Fruit fly (Drosophila melanogaster) whole organism, prepupa: ENCODE measurements around the gene Gr98b.

ENCODE experiments used
- Blimp-1 ChIP-seq: fragments of 200-800 bp; sonication (Bioruptor generic); optimal IDR thresholded peaks from 3 replicates; lab custom pipeline; 2017; ENCODE audit warnings: missing biosample characterization, missing genetic modification characterization, mild to moderate bottlenecking, moderate library complexity, missing genetic modification reagents
- CG11294 ChIP-seq: fragments of 200-800 bp; sonication (Bioruptor generic); IDR thresholded peaks from 2 replicates; pipeline ENCODE4 v1.3.6; 2022; ENCODE audit warnings: missing biosample characterization, missing genetic modification characterization
- CG11902 ChIP-seq: fragments of 200-800 bp; sonication (Bioruptor generic); optimal IDR thresholded peaks from 3 replicates; lab custom pipeline; 2016; ENCODE audit warnings: missing biosample characterization, missing genetic modification characterization
- CG15336 ChIP-seq: fragments of 200-800 bp; sonication (Bioruptor generic); IDR thresholded peaks from 2 replicates; pipeline ENCODE4 v1.3.6; 2022; ENCODE audit warnings: missing biosample characterization, missing genetic modification characterization
- CG32006 ChIP-seq: fragments of 200-800 bp; sonication (Bioruptor generic); optimal IDR thresholded peaks from 3 replicates; lab custom pipeline; 2017; ENCODE audit warnings: missing biosample characterization, mild to moderate bottlenecking, missing genetic modification characterization
- CG3919 ChIP-seq: fragments of 200-800 bp; sonication (Bioruptor generic); optimal IDR thresholded peaks from 3 replicates; lab custom pipeline; 2016; ENCODE audit warnings: missing biosample characterization, missing genetic modification characterization
- CG4318 ChIP-seq: fragments of 200-800 bp; sonication (Bioruptor generic); optimal IDR thresholded peaks from 3 replicates; lab custom pipeline; 2017; ENCODE audit warnings: missing biosample characterization, mild to moderate bottlenecking, missing genetic modification characterization
- CG6163 ChIP-seq: fragments of 200-800 bp; sonication (Bioruptor generic); IDR thresholded peaks from 3 replicates; pipeline ENCODE4 v1.3.6; 2022; ENCODE audit warnings: missing biosample characterization, missing genetic modification characterization
- CG6276 ChIP-seq: fragments of 200-800 bp; sonication (Bioruptor generic); optimal IDR thresholded peaks from 2 replicates; lab custom pipeline; 2017; ENCODE audit warnings: missing biosample characterization, mild to moderate bottlenecking, missing genetic modification characterization
- CG6792 ChIP-seq: fragments of 200-800 bp; sonication (Bioruptor generic); optimal IDR thresholded peaks from 3 replicates; lab custom pipeline; 2016; ENCODE audit warnings: missing biosample characterization, missing genetic modification characterization
- CG6808 ChIP-seq: fragments of 200-800 bp; sonication (Bioruptor generic); optimal IDR thresholded peaks from 3 replicates; lab custom pipeline; 2017; ENCODE audit warnings: missing biosample characterization, missing genetic modification characterization, mild to moderate bottlenecking, moderate library complexity, missing genetic modification reagents
- CG6854 ChIP-seq: fragments of 200-800 bp; sonication (Bioruptor generic); optimal IDR thresholded peaks from 2 replicates; lab custom pipeline; 2017; ENCODE audit warnings: missing biosample characterization, mild to moderate bottlenecking, missing genetic modification characterization
- CG7368 ChIP-seq: fragments of 200-800 bp; sonication (Bioruptor generic); optimal IDR thresholded peaks from 3 replicates; lab custom pipeline; 2016; ENCODE audit warnings: missing biosample characterization, missing genetic modification characterization
- CG8119 ChIP-seq: fragments of 200-800 bp; sonication (Bioruptor generic); IDR thresholded peaks from 3 replicates; pipeline ENCODE4 v1.3.6; 2022; ENCODE audit warnings: missing biosample characterization, missing genetic modification characterization
- CG8319 ChIP-seq: fragments of 200-800 bp; sonication (Bioruptor generic); optimal IDR thresholded peaks from 3 replicates; lab custom pipeline; 2016; ENCODE audit warnings: missing biosample characterization, missing genetic modification characterization
- CG9139 ChIP-seq: fragments of 200-800 bp; sonication (Bioruptor generic); optimal IDR thresholded peaks from 3 replicates; lab custom pipeline; 2017; ENCODE audit warnings: missing biosample characterization, mild to moderate bottlenecking, missing genetic modification characterization
- Eip78C ChIP-seq: fragments of 200-800 bp; sonication (Bioruptor generic); peaks from one replicate; lab custom pipeline; 2016; ENCODE audit warnings: missing biosample characterization, missing genetic modification characterization
- Eip93F ChIP-seq: fragments of 200-800 bp; sonication (Bioruptor generic); optimal IDR thresholded peaks from 2 replicates; lab custom pipeline; 2016; ENCODE audit warnings: missing biosample characterization, mild to moderate bottlenecking, missing genetic modification characterization
- Ets21C ChIP-seq: fragments of 200-800 bp; sonication (Bioruptor generic); optimal IDR thresholded peaks from 3 replicates; lab custom pipeline; 2016; ENCODE audit warnings: missing biosample characterization, missing genetic modification characterization
- Ets96B ChIP-seq: fragments of 200-800 bp; optimal IDR thresholded peaks from 2 replicates; lab custom pipeline; 2019; ENCODE audit warnings: missing biosample characterization, mild to moderate bottlenecking, missing genetic modification characterization, moderate library complexity
- Gug ChIP-seq: fragments of 200-800 bp; sonication (Bioruptor generic); IDR thresholded peaks from 2 replicates; pipeline ENCODE4 v1.3.6; 2022; ENCODE audit warnings: missing biosample characterization, missing genetic modification characterization
- Hr38 ChIP-seq: sonication (Bioruptor generic); optimal IDR thresholded peaks from 2 replicates; lab custom pipeline; 2016; ENCODE audit warnings: missing biosample characterization, missing genetic modification characterization
- Hr39 ChIP-seq: fragments of 200-800 bp; sonication (Bioruptor generic); optimal IDR thresholded peaks from 2 replicates; lab custom pipeline; 2016; ENCODE audit warnings: missing biosample characterization, missing genetic modification characterization
- Hr4 ChIP-seq: fragments of 200-800 bp; sonication (Bioruptor generic); optimal IDR thresholded peaks from 3 replicates; lab custom pipeline; 2016; ENCODE audit warnings: missing biosample characterization, missing genetic modification characterization
- Lpt ChIP-seq: fragments of 200-800 bp; sonication (Bioruptor generic); optimal IDR thresholded peaks from 3 replicates; lab custom pipeline; 2016; ENCODE audit warnings: missing biosample characterization, missing genetic modification characterization
- Met ChIP-seq: fragments of 200-800 bp; sonication (Bioruptor generic); optimal IDR thresholded peaks from 3 replicates; lab custom pipeline; 2016; ENCODE audit warnings: missing biosample characterization, missing genetic modification characterization
- OdsH ChIP-seq: fragments of 200-800 bp; sonication (Bioruptor generic); optimal IDR thresholded peaks from 3 replicates; lab custom pipeline; 2016; ENCODE audit warnings: missing biosample characterization, missing genetic modification characterization
- Smox ChIP-seq: fragments of 200-800 bp; sonication (Bioruptor generic); optimal IDR thresholded peaks from 3 replicates; lab custom pipeline; 2016; ENCODE audit warnings: missing biosample characterization, missing genetic modification characterization
- Sox102F ChIP-seq: fragments of 200-800 bp; sonication (Bioruptor generic); optimal IDR thresholded peaks from 2 replicates; lab custom pipeline; 2016; ENCODE audit warnings: missing biosample characterization, mild to moderate bottlenecking, missing genetic modification characterization
- Sox14 ChIP-seq: fragments of 200-800 bp; sonication (Bioruptor generic); optimal IDR thresholded peaks from 3 replicates; lab custom pipeline; 2016; ENCODE audit warnings: missing biosample characterization, missing genetic modification characterization
- achi ChIP-seq: fragments of 200-800 bp; sonication (Bioruptor generic); optimal IDR thresholded peaks from 3 replicates; lab custom pipeline; 2016; ENCODE audit warnings: missing biosample characterization, missing genetic modification characterization
- cyc ChIP-seq: fragments of 200-800 bp; sonication (Bioruptor generic); optimal IDR thresholded peaks from 3 replicates; lab custom pipeline; 2016; ENCODE audit warnings: missing biosample characterization, missing genetic modification characterization
- dac ChIP-seq: fragments of 200-800 bp; sonication (Bioruptor generic); optimal IDR thresholded peaks from 2 replicates; lab custom pipeline; 2017; ENCODE audit warnings: missing biosample characterization, mild to moderate bottlenecking, missing genetic modification characterization
- dsx ChIP-seq: fragments of 200-800 bp; optimal IDR thresholded peaks from 3 replicates; lab custom pipeline; 2019; ENCODE audit warnings: missing biosample characterization, mild to moderate bottlenecking, missing genetic modification characterization, moderate library complexity; ENCODE audit not compliant: poor library complexity, severe bottlenecking
- eg ChIP-seq: fragments of 200-800 bp; sonication (Bioruptor generic); IDR thresholded peaks from 3 replicates; pipeline ENCODE4 v1.3.6; 2022; ENCODE audit warnings: missing biosample characterization, missing genetic modification characterization
- esn ChIP-seq: fragments of 200-800 bp; sonication (Bioruptor generic); optimal IDR thresholded peaks from 2 replicates; lab custom pipeline; 2016; ENCODE audit warnings: missing biosample characterization, mild to moderate bottlenecking, missing genetic modification characterization, moderate library complexity
- fd85E ChIP-seq: fragments of 200-800 bp; sonication (Bioruptor generic); optimal IDR thresholded peaks from 3 replicates; lab custom pipeline; 2016; ENCODE audit warnings: missing biosample characterization, missing genetic modification characterization
- fkh ChIP-seq: fragments of 200-800 bp; sonication (Bioruptor generic); optimal IDR thresholded peaks from 3 replicates; lab custom pipeline; 2017; ENCODE audit warnings: missing biosample characterization, mild to moderate bottlenecking, missing genetic modification characterization, moderate library complexity
- net ChIP-seq: fragments of 200-800 bp; sonication (Bioruptor generic); optimal IDR thresholded peaks from 3 replicates; lab custom pipeline; 2016; ENCODE audit warnings: missing biosample characterization, missing genetic modification characterization
- pdm3 ChIP-seq: fragments of 200-800 bp; sonication (Bioruptor generic); optimal IDR thresholded peaks from 3 replicates; lab custom pipeline; 2016; ENCODE audit warnings: missing biosample characterization, missing genetic modification characterization
- spab ChIP-seq: fragments of 200-800 bp; sonication (Bioruptor generic); optimal IDR thresholded peaks from 2 replicates; lab custom pipeline; 2017; ENCODE audit warnings: missing biosample characterization, mild to moderate bottlenecking, missing genetic modification characterization, missing genetic modification reagents
- svp ChIP-seq: fragments of 200-800 bp; sonication (Bioruptor generic); peaks from one replicate; lab custom pipeline; 2016; ENCODE audit warnings: missing biosample characterization, missing genetic modification characterization
- topi ChIP-seq: fragments of 200-800 bp; sonication (Bioruptor generic); optimal IDR thresholded peaks from 3 replicates; lab custom pipeline; 2016; ENCODE audit warnings: missing biosample characterization, missing genetic modification characterization
- vri ChIP-seq: fragments of 200-800 bp; sonication (Bioruptor generic); optimal IDR thresholded peaks from 3 replicates; lab custom pipeline; 2016; ENCODE audit warnings: missing biosample characterization, mild to moderate bottlenecking, missing genetic modification characterization

The Gr98b gene

DNA sequence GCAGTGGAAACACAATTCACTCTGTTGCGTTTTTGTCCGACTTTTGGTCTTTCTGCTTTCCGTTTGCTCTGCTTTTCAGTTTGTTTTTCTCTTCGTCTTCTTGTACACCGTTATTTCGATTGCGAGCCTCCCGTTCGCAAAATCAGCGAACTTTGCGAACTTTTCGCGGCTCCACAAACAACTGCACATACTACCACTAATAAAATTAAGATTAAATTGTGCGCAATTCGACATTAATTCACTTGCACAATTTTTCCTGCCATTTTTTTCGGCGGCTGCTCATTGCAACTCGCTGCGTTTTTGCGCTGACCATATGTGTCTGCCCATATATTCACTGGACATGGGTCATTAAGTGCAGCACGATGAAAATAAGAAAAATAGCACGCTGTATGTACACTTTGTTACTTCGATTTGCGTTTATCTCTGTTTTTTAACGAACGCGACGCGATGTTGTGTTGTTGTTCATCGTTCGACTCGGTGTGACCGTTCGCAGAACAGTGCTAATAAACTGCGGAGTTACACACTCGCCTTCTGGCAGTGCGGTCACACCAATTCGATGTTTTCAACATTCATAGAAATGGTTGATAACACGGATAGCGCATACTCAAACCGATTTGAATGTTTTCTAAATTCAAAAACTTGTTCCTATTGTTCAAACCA lies 16.5 kb downstream of the Gr98b start, which contains the start of gene Klp98A:
TSS of gene Klp98A (minus strand) at position 486 of the 660 bp plus-strand sequence.
- TF ChIP-seq dac (GFP tag; lab: Kevin White, UChicago) (no peak), eg (GFP tag; lab: Robert Waterston, UW) (no peak), CG6792 (GFP tag; lab: Kevin White, UChicago) (no peak), CG11294 (GFP tag; lab: Robert Waterston, UW) (no peak), esn (GFP tag; lab: Kevin White, UChicago) (peak; percentile 38), OdsH (no peak), CG3919 (GFP tag; lab: Kevin White, UChicago) (no peak), Eip78C (peak; percentile 54), CG6276 (GFP tag; lab: Kevin White, UChicago) (no peak), Hr38 (GFP tag; lab: Kevin White, UChicago) (no peak), net (GFP tag; lab: Kevin White, UChicago) (no peak), CG32006 (GFP tag; lab: Kevin White, UChicago) (no peak), dsx (GFP tag; lab: Kevin White, UChicago) (peak; percentile 54), Met (no peak), Hr39 (GFP tag; lab: Kevin White, UChicago) (no peak), CG6808 (GFP tag; lab: Kevin White, UChicago) (no peak), Blimp-1 (GFP tag; lab: Kevin White, UChicago) (no peak), CG6854 (GFP tag; lab: Kevin White, UChicago) (peak; percentile 50), vri (GFP tag; lab: Kevin White, UChicago) (peak; percentile 28), Sox14 (peak; percentile 46), svp (no peak), Hr4 (no peak), fd85E (GFP tag; lab: Kevin White, UChicago) (no peak), CG15336 (GFP tag; lab: Robert Waterston, UW) (peak; percentile 42; the same call in 1 of the 2 replicates)
- TF ChIP-seq, all 60 proteins: peak for 7

DNA sequence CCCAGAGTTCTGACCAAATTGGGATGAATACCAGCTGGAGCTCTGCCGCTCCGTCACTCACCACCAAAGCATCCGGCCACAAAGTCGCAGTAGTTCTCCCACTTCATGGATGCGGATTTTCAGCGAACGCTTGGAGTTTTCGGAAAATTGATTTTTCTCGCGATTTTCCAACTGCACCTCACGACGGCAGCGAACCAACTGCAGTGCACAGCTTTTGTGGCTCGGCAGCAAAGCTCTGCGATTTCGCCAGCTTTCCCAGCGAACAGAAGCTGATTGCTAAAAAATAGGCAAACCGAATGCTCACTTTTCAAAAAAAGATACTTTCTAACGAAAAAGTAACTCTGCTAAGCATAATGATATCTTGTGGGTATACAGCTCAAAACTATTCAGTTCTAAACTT lies 18.8 kb downstream of the Gr98b start, which contains the start of gene CG5646:
TSS of gene CG5646 (minus strand) at position 206 of the 400 bp plus-strand sequence.
- TF ChIP-seq CG11294 (GFP tag; lab: Robert Waterston, UW) (0 out of 2 replicates have a peak, but pooled peaks have one; percentile 12), CG32006 (GFP tag; lab: Kevin White, UChicago) (no peak), CG6163 (peak; percentile 41; the same call in 1 of the 3 replicates), eg (GFP tag; lab: Robert Waterston, UW) (peak; percentile 38; the same call in 2 of the 3 replicates), Eip78C (peak; percentile 28)

DNA sequence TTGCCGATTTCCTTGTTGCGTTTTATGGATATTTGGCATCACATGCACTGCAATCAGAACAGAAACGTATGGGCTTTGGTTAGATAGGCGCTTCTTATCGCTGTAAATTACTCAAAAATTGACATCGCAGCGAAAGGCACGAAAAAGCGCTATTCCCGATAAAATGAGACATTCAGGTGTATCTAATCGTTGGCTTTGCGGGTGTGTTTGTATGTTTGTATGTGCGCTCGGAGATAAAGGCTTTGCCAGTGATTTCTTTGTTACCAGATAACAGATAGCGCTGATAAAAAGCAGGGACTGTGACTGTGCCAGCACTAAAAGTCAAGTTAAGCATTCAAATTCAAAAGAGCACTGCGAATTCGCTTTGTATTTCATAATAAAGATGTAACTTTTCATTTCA lies 26.2 kb downstream of the Gr98b start:
- TF ChIP-seq Eip93F (GFP tag; lab: Kevin White, UChicago): peak; percentile 29
- no peak for TF ChIP-seq CG4318 (GFP tag; lab: Kevin White, UChicago)
- TF ChIP-seq vri (GFP tag; lab: Kevin White, UChicago): peak; percentile 19

DNA sequence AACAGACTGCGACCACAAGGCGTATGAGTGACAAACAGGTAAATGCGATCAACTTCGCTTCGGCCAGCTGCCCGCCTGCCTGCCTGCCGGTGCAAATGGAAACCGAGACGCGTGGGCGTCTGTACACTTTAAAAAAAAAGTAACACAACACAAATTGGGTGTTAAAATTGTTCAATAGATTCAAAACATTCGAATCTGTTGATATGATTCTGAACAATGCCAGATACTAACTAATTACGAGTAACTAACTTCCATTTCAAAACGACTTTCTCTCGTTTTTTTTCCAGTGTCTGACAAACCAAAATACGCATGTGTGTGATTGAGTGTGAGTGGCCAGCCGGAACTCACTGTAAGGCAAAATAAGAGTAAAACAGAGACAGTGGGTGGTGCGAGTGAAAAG lies 27.4 kb downstream of the Gr98b start:
- peak; percentile 89 for TF ChIP-seq net (GFP tag; lab: Kevin White, UChicago)
- peak; percentile 92 for TF ChIP-seq CG11902 (GFP tag; lab: Kevin White, UChicago)
- TF ChIP-seq esn (GFP tag; lab: Kevin White, UChicago): peak; percentile 87
- TF ChIP-seq CG8319 (GFP tag; lab: Kevin White, UChicago): peak; percentile 85
- TF ChIP-seq Lpt (GFP tag; lab: Kevin White, UChicago): peak; percentile 94
- peak; percentile 90 for TF ChIP-seq CG7368 (GFP tag; lab: Kevin White, UChicago)
- TF ChIP-seq Smox: no peak
- no peak for TF ChIP-seq Ets21C (GFP tag; lab: Kevin White, UChicago)
- TF ChIP-seq Sox102F (GFP tag; lab: Kevin White, UChicago): no peak
- TF ChIP-seq Ets96B: peak; percentile 81
- TF ChIP-seq achi (GFP tag; lab: Kevin White, UChicago): peak; percentile 93
- peak; percentile 96 for TF ChIP-seq cyc (GFP tag; lab: Kevin White, UChicago)
- TF ChIP-seq fkh: no peak
- peak; percentile 96 for TF ChIP-seq Hr4
- peak; percentile 80 for TF ChIP-seq fd85E (GFP tag; lab: Kevin White, UChicago)
- TF ChIP-seq Gug: peak; percentile 93
- peak; percentile 53 for TF ChIP-seq CG9139 (GFP tag; lab: Kevin White, UChicago)
- peak; percentile 95 for TF ChIP-seq topi
- peak; percentile 69 for TF ChIP-seq vri (GFP tag; lab: Kevin White, UChicago)
- TF ChIP-seq CG8119 (GFP tag; lab: Robert Waterston, UW): peak; percentile 96
- peak; percentile 45 for TF ChIP-seq Eip93F (GFP tag; lab: Kevin White, UChicago)
- TF ChIP-seq svp: no peak
- TF ChIP-seq CG6792 (GFP tag; lab: Kevin White, UChicago): peak; percentile 84
- TF ChIP-seq spab: peak; percentile 69
- TF ChIP-seq pdm3 (GFP tag; lab: Kevin White, UChicago): peak; percentile 87
- peak; percentile 98 for TF ChIP-seq Eip78C
